Fruit fly (Drosophila melanogaster): ENCODE results near the gene Mpv17.

The Mpv17 gene

dm6 chr4:1026806-1027431 is 2.2 kb downstream of the Mpv17 start, which contains the start of gene PlexA (continued):
- TF ChIP-seq wdn (GFP tag; IDR thresholded peaks at IDR 0.05) (peak; percentile 91), CG3281 (GFP tag; optimal IDR thresholded peaks at IDR 0.05) (peak; percentile 55), CG11560 (tag; IDR thresholded peaks at IDR 0.05) (no peak; the same call in 2 of the 3 replicates), CG30403 (GFP tag; optimal IDR thresholded peaks at IDR 0.05) (peak; percentile 89), Blimp-1 (GFP tag; optimal IDR thresholded peaks at IDR 0.05) (no peak), eyg (GFP tag; optimal IDR thresholded peaks at IDR 0.05) (no peak), grau (tag; optimal IDR thresholded peaks at IDR 0.05) (peak; percentile 89), CG7357 (GFP tag; IDR thresholded peaks at IDR 0.05) (peak; percentile 99), CG11723 (GFP tag; optimal IDR thresholded peaks at IDR 0.05) (peak; percentile 96), kni (GFP tag; optimal IDR thresholded peaks at IDR 0.05) (no peak), CG4617 (GFP tag; optimal IDR thresholded peaks at IDR 0.05; ENCODE audit: borderline replicate concordance) (peak; percentile 78), salm (tag; optimal IDR thresholded peaks at IDR 0.05) (peak; percentile 54), sna (GFP tag; IDR thresholded peaks at IDR 0.05; ENCODE audit: partially characterized antibody) (no peak), eve (GFP tag; optimal IDR thresholded peaks at IDR 0.05) (no peak), CG12071 (GFP tag; optimal IDR thresholded peaks at IDR 0.05) (no peak), CG31441 (GFP tag; IDR thresholded peaks at IDR 0.05) (peak; percentile 85), CG30431 (GFP tag; optimal IDR thresholded peaks at IDR 0.05) (peak; percentile 92), lmd (GFP tag; IDR thresholded peaks at IDR 0.05) (peak; percentile 97), CG15073 (GFP tag; optimal IDR thresholded peaks at IDR 0.05) (peak; percentile 20), aop (GFP tag; IDR thresholded peaks at IDR 0.05) (peak; percentile 78), Fer1 (GFP tag; optimal IDR thresholded peaks at IDR 0.05) (peak; percentile 13), Max (GFP tag; optimal IDR thresholded peaks at IDR 0.05) (peak; percentile 61), chm (GFP tag; IDR thresholded peaks at IDR 0.05) (peak; percentile 92), CG18764 (GFP tag; optimal IDR thresholded peaks at IDR 0.05) (peak; percentile 77), CG4360 (GFP tag; IDR thresholded peaks at IDR 0.05) (peak; percentile 69), CG12236 (GFP tag; optimal IDR thresholded peaks at IDR 0.05) (no peak), Oaz (GFP tag; IDR thresholded peaks at IDR 0.05) (peak; percentile 73), CG1024 (GFP tag; IDR thresholded peaks at IDR 0.05) (peak; percentile 98), dm (GFP tag; optimal IDR thresholded peaks at IDR 0.05) (peak; percentile 30), onecut (GFP tag; IDR thresholded peaks at IDR 0.05) (peak; percentile 76), YL-1 (GFP tag; optimal IDR thresholded peaks at IDR 0.05) (no peak), CG4854 (GFP tag; optimal IDR thresholded peaks at IDR 0.05) (peak; percentile 37), fru (optimal IDR thresholded peaks at IDR 0.05) (no peak), CG7372 (GFP tag; IDR thresholded peaks at IDR 0.05) (peak; percentile 95), CG6175 (GFP tag; IDR thresholded peaks at IDR 0.05) (peak; percentile 88; the same call in 1 of the 3 replicates), pros (GFP tag; optimal IDR thresholded peaks at IDR 0.05) (no peak), HLH4C (GFP tag; IDR thresholded peaks at IDR 0.05; ENCODE audit: partially characterized antibody) (no peak; the same call in 2 of the 3 replicates), slp2 (GFP tag; optimal IDR thresholded peaks at IDR 0.05) (peak; percentile 49)

- TF ChIP-seq pita (GFP tag; optimal IDR thresholded peaks at IDR 0.05): no peak
- TF ChIP-seq Elba2 (GFP tag; optimal IDR thresholded peaks at IDR 0.05): no peak
- no peak for TF ChIP-seq Camta (GFP tag; optimal IDR thresholded peaks at IDR 0.05)
- TF ChIP-seq Sry-δ (GFP tag; optimal IDR thresholded peaks at IDR 0.05): no peak
- no peak for TF ChIP-seq CG1832 (GFP tag; optimal IDR thresholded peaks at IDR 0.05)
- no peak for TF ChIP-seq CG3847 (GFP tag; IDR thresholded peaks at IDR 0.05)
- TF ChIP-seq CG18599 (GFP tag; optimal IDR thresholded peaks at IDR 0.05): no peak
- TF ChIP-seq sens (GFP tag): peak; percentile 10
- no peak for TF ChIP-seq CG7928 (GFP tag; optimal IDR thresholded peaks at IDR 0.05)
- TF ChIP-seq cas (GFP tag; IDR thresholded peaks at IDR 0.05): no peak
- peak; percentile 5 for TF ChIP-seq YL-1 (GFP tag; optimal IDR thresholded peaks at IDR 0.05)
- no peak for TF ChIP-seq odd (GFP tag; optimal IDR thresholded peaks at IDR 0.05)
- peak; percentile 50 for TF ChIP-seq CG17802 (tag; optimal IDR thresholded peaks at IDR 0.05)
- TF ChIP-seq CG13894 (tag; optimal IDR thresholded peaks at IDR 0.05): no peak
- no peak for TF ChIP-seq CG10147 (GFP tag; optimal IDR thresholded peaks at IDR 0.05)
Observed at dm6 chr4:1026117-1026743, 2.9 kb downstream of the Mpv17 start.
